Fruit fly (Drosophila melanogaster): ENCODE data around the gene CG5895.

Gene CG5895

DNA sequence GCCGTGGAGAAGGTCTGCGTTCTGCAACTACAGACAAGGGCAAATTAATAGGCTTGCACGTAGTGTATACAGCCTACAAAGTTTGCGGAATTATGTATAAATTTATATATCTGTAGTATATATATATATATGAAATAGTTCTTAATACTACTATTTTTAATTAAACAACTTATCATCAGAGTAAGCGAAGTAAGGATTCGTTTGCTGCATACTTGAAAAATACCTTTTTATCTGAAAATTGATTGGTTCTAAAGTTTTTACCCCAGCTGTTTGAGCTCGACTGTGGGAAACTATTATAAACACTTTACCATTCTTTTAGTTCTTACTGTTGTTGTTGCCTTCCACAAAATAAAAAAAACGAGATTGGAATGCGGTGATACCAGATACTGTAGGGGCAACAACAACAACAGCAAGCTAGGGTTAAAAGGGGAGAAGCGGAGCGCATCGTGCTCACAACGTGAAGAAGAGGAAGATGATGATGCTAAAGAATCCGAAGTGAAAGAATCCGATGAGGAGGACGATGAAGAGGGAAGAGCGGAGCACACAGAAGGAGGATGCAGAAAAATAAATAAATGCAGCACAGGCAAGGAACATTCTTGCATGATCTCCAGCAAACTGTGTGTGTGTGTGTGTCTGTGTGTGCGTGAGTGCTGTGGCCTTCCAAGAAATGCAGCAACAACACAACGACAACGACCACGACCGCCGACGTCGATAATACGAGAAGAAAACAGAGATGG is 7.9 kb downstream of the CG5895 start (continued):
- TF ChIP-seq tin (GFP tag; optimal IDR thresholded peaks at IDR 0.05) (no peak), dan (GFP tag; IDR thresholded peaks at IDR 0.05) (no peak), gro (GFP tag; optimal IDR thresholded peaks at IDR 0.05) (no peak), CG14860 (GFP tag; IDR thresholded peaks at IDR 0.05; ENCODE audit: partially characterized antibody) (no peak), Hr3 (GFP tag; optimal IDR thresholded peaks at IDR 0.05) (no peak), row (GFP tag; IDR thresholded peaks at IDR 0.05) (peak; percentile 71), sqz (GFP tag; optimal IDR thresholded peaks at IDR 0.05) (peak; percentile 96), tll (GFP tag; optimal IDR thresholded peaks at IDR 0.05) (no peak), disco-r (GFP tag; optimal IDR thresholded peaks at IDR 0.05) (no peak), ham (GFP tag; IDR thresholded peaks at IDR 0.05) (no peak), knrl (GFP tag; IDR thresholded peaks at IDR 0.05; ENCODE audit: partially characterized antibody) (no peak), crol (GFP tag; IDR thresholded peaks at IDR 0.05) (peak; percentile 93), ATbp (GFP tag; optimal IDR thresholded peaks at IDR 0.05) (peak; percentile 19), CG4282 (GFP tag; optimal IDR thresholded peaks at IDR 0.05) (no peak), CG32772 (GFP tag; IDR thresholded peaks at IDR 0.05) (no peak), scrt (GFP tag; optimal IDR thresholded peaks at IDR 0.05) (no peak), NC2α (GFP tag; optimal IDR thresholded peaks at IDR 0.05) (no peak), Side (GFP tag; optimal IDR thresholded peaks at IDR 0.05) (no peak), CG16813 (GFP tag; IDR thresholded peaks at IDR 0.05; ENCODE audit: partially characterized antibody) (no peak), bab2 (GFP tag; optimal IDR thresholded peaks at IDR 0.05) (no peak), dmrt99B (tag; optimal IDR thresholded peaks at IDR 0.05) (peak; percentile 61), CG13624 (GFP tag; optimal IDR thresholded peaks at IDR 0.05) (no peak), CG9932 (GFP tag; IDR thresholded peaks at IDR 0.05) (no peak), CG1233 (GFP tag; optimal IDR thresholded peaks at IDR 0.05) (peak; percentile 24), gcm2 (GFP tag; optimal IDR thresholded peaks at IDR 0.05) (no peak), Atf-2 (GFP tag; optimal IDR thresholded peaks at IDR 0.05) (no peak), CG16863 (GFP tag; optimal IDR thresholded peaks at IDR 0.05) (no peak), Xrp1 (GFP tag; IDR thresholded peaks at IDR 0.05) (peak; percentile 69), mam (GFP tag; optimal IDR thresholded peaks at IDR 0.05) (no peak), nerfin-1 (tag; optimal IDR thresholded peaks at IDR 0.05) (peak; percentile 29), bsh (GFP tag; optimal IDR thresholded peaks at IDR 0.05) (peak; percentile 74 to 81), ken (GFP tag; IDR thresholded peaks at IDR 0.05) (no peak), cato (GFP tag; optimal IDR thresholded peaks at IDR 0.05; ENCODE audit: borderline replicate concordance) (no peak), Hmx (GFP tag; optimal IDR thresholded peaks at IDR 0.05) (no peak), CG10979 (tag; optimal IDR thresholded peaks at IDR 0.05) (peak; percentile 62), pho (GFP tag; optimal IDR thresholded peaks at IDR 0.05) (no peak), E2f2 (GFP tag; IDR thresholded peaks at IDR 0.05) (peak; percentile 29; the same call in 1 of the 2 replicates), kay (GFP tag; optimal IDR thresholded peaks at IDR 0.05) (no peak), CG9876 (GFP tag; optimal IDR thresholded peaks at IDR 0.05) (no peak), CG3281 (GFP tag; optimal IDR thresholded peaks at IDR 0.05) (peak; percentile 37), CG12299 (tag; optimal IDR thresholded peaks at IDR 0.05) (peak; percentile 7), HmgZ (tag; optimal IDR thresholded peaks at IDR 0.05) (no peak), Asciz (GFP tag; optimal IDR thresholded peaks at IDR 0.05) (peak; percentile 24), CG7839 (tag; optimal IDR thresholded peaks at IDR 0.05) (peak; percentile 64), pb (GFP tag; optimal IDR thresholded peaks at IDR 0.05) (no peak), Usf (GFP tag; optimal IDR thresholded peaks at IDR 0.05) (no peak), NfI (GFP tag; optimal IDR thresholded peaks at IDR 0.05) (peak; percentile 3), hbn (GFP tag; IDR thresholded peaks at IDR 0.05; ENCODE audit: partially characterized antibody) (no peak), ERR (GFP tag; optimal IDR thresholded peaks at IDR 0.05) (no peak), CG6813 (GFP tag; optimal IDR thresholded peaks at IDR 0.05) (peak; percentile 50)
